Fruit fly (Drosophila melanogaster) whole organism, embryonic: ENCODE data around the gene Antp.

Source experiments
- Atf-2 ChIP-seq: fragments of 200-800 bp; sonication (Bioruptor generic); optimal IDR thresholded peaks from 2 replicates; lab custom pipeline; 2016; ENCODE audit warnings: missing biosample characterization, missing genetic modification characterization
- CG10274 ChIP-seq: fragments of 200-800 bp; sonication (Bioruptor generic); optimal IDR thresholded peaks from 3 replicates; lab custom pipeline; 2017; ENCODE audit warnings: missing biosample characterization, mild to moderate bottlenecking, missing genetic modification characterization
- CG11093 ChIP-seq: fragments of 200-800 bp; sonication (Bioruptor generic); IDR thresholded peaks from 3 replicates; pipeline ENCODE4 v1.3.6; 2022; ENCODE audit warnings: missing biosample characterization, missing genetic modification characterization
- CG12744 ChIP-seq: fragments of 200-800 bp; sonication (Bioruptor generic); optimal IDR thresholded peaks from 2 replicates; lab custom pipeline; 2016; ENCODE audit warnings: missing biosample characterization, missing genetic modification characterization
- CG13296 ChIP-seq: fragments of 200-800 bp; sonication (Bioruptor generic); optimal IDR thresholded peaks from 3 replicates; lab custom pipeline; 2018; ENCODE audit warnings: missing biosample characterization, mild to moderate bottlenecking, missing genetic modification characterization
- CG13424 ChIP-seq: fragments of 200-800 bp; sonication (Bioruptor generic); optimal IDR thresholded peaks from 2 replicates; lab custom pipeline; 2019; ENCODE audit warnings: missing biosample characterization, mild to moderate bottlenecking, missing genetic modification characterization, moderate library complexity
- CG16863 ChIP-seq: fragments of 200-800 bp; sonication (Bioruptor generic); optimal IDR thresholded peaks from 3 replicates; lab custom pipeline; 2016; ENCODE audit warnings: missing biosample characterization, missing genetic modification characterization
- CG1832 ChIP-seq: fragments of 200-800 bp; sonication (Bioruptor generic); optimal IDR thresholded peaks from 2 replicates; lab custom pipeline; 2017; ENCODE audit warnings: missing biosample characterization, mild to moderate bottlenecking, missing genetic modification characterization, inconsistent platforms
- CG2199 ChIP-seq: fragments of 200-800 bp; sonication (Bioruptor generic); IDR thresholded peaks from 3 replicates; pipeline ENCODE4 v1.3.6; 2022; ENCODE audit warnings: missing biosample characterization, missing genetic modification characterization
- CG2678 ChIP-seq: fragments of 200-800 bp; sonication (Bioruptor generic); optimal IDR thresholded peaks from 3 replicates; lab custom pipeline; 2019; ENCODE audit warnings: missing biosample characterization, mild to moderate bottlenecking, missing genetic modification characterization, moderate library complexity
- CG31365 ChIP-seq: fragments of 200-800 bp; sonication (Bioruptor generic); optimal IDR thresholded peaks from 2 replicates; lab custom pipeline; 2018; ENCODE audit warnings: missing biosample characterization, mild to moderate bottlenecking, missing genetic modification characterization
- CG31441 ChIP-seq: fragments of 200-800 bp; sonication (Bioruptor generic); IDR thresholded peaks from 2 replicates; pipeline ENCODE4 v1.3.6; 2022; ENCODE audit warnings: missing biosample characterization, missing genetic modification characterization
- CG32772 ChIP-seq: fragments of 200-800 bp; sonication (Bioruptor generic); IDR thresholded peaks from 2 replicates; pipeline ENCODE4 v1.3.6; 2022; ENCODE audit warnings: missing biosample characterization, missing genetic modification characterization
- CG34422 ChIP-seq: fragments of 200-800 bp; sonication (Bioruptor generic); IDR thresholded peaks from 3 replicates; pipeline ENCODE4 v1.3.6; 2022; ENCODE audit warnings: missing biosample characterization, missing genetic modification characterization
- CG4360 ChIP-seq: fragments of 200-800 bp; sonication (Bioruptor generic); IDR thresholded peaks from 2 replicates; pipeline ENCODE4 v1.3.6; 2022; ENCODE audit warnings: missing biosample characterization, missing genetic modification characterization
- CG43689 ChIP-seq: fragments of 200-800 bp; sonication (Bioruptor generic); IDR thresholded peaks from 2 replicates; pipeline ENCODE4 v1.3.6; 2022; ENCODE audit warnings: missing biosample characterization, missing genetic modification characterization
- CG5953 ChIP-seq: fragments of 200-800 bp; sonication (Bioruptor generic); IDR thresholded peaks from 2 replicates; pipeline ENCODE4 v1.3.6; 2022; ENCODE audit warnings: missing biosample characterization, missing genetic modification characterization
- CG6254 ChIP-seq: fragments of 200-800 bp; sonication (Bioruptor generic); optimal IDR thresholded peaks from 3 replicates; lab custom pipeline; 2017; ENCODE audit warnings: mild to moderate bottlenecking, missing biosample characterization, missing genetic modification reagents, missing genetic modification characterization
- CG7786 ChIP-seq: fragments of 200-800 bp; sonication (Bioruptor generic); optimal IDR thresholded peaks from 2 replicates; lab custom pipeline; 2016; ENCODE audit warnings: missing biosample characterization, missing genetic modification characterization
- CG9797 ChIP-seq: fragments of 200-800 bp; sonication (Bioruptor generic); optimal IDR thresholded peaks from 3 replicates; lab custom pipeline; 2018; ENCODE audit warnings: missing biosample characterization, mild to moderate bottlenecking, missing genetic modification characterization
- CG9932 ChIP-seq: fragments of 200-800 bp; sonication (Bioruptor generic); IDR thresholded peaks from 2 replicates; pipeline ENCODE4 v1.3.6; 2022; ENCODE audit warnings: missing biosample characterization, missing genetic modification characterization
- Dfd ChIP-seq, 2 experiments: fragments of >200 bp; optimal IDR thresholded peaks; 2 replicates each; lab custom pipeline; 2017; ENCODE audit warnings: missing biosample characterization in 2 of 2, missing genetic modification characterization in 2 of 2
- Dref ChIP-seq: fragments of 200-800 bp; sonication (Bioruptor generic); IDR thresholded peaks from 2 replicates; pipeline ENCODE4 v1.3.6; 2022; ENCODE audit warnings: missing biosample characterization, missing genetic modification characterization
- HHEX ChIP-seq: fragments of 200-800 bp; sonication (Bioruptor generic); optimal IDR thresholded peaks from 3 replicates; lab custom pipeline; 2017; ENCODE audit warnings: missing biosample characterization, mild to moderate bottlenecking, missing genetic modification characterization, missing genetic modification reagents
- Hey ChIP-seq: fragments of 200-800 bp; sonication (Bioruptor generic); optimal IDR thresholded peaks from 3 replicates; lab custom pipeline; 2018; ENCODE audit warnings: missing biosample characterization, mild to moderate bottlenecking, missing genetic modification characterization
- Mes4 ChIP-seq: fragments of 200-800 bp; sonication (Bioruptor generic); optimal IDR thresholded peaks from 2 replicates; lab custom pipeline; 2016; ENCODE audit warnings: missing biosample characterization, missing genetic modification characterization
- Myb ChIP-seq: fragments of 200-800 bp; sonication (Bioruptor generic); optimal IDR thresholded peaks from 2 replicates; lab custom pipeline; 2016; ENCODE audit warnings: missing biosample characterization, missing genetic modification characterization
- NC2α ChIP-seq: fragments of 200-800 bp; sonication (Bioruptor generic); optimal IDR thresholded peaks from 2 replicates; lab custom pipeline; 2016; ENCODE audit warnings: missing biosample characterization, missing genetic modification characterization
- Pdp1 ChIP-seq, 2 experiments: fragments of 200-800 bp; sonication (Bioruptor generic); optimal IDR thresholded peaks; 3 replicates each; lab custom pipeline; 2016; ENCODE audit warnings: missing biosample characterization in 2 of 2, missing genetic modification characterization in 2 of 2, mild to moderate bottlenecking in 1 of 2, moderate library complexity in 1 of 2
- Spps ChIP-seq: fragments of 200-800 bp; sonication (Bioruptor generic); optimal IDR thresholded peaks from 2 replicates; lab custom pipeline; 2018; ENCODE audit warnings: missing biosample characterization, mild to moderate bottlenecking, missing genetic modification characterization
- Sry-δ ChIP-seq: fragments of 200-800 bp; sonication (Bioruptor generic); optimal IDR thresholded peaks from 2 replicates; lab custom pipeline; 2016; ENCODE audit warnings: missing biosample characterization, missing genetic modification characterization
- amos ChIP-seq: fragments of 200-800 bp; sonication (Bioruptor generic); IDR thresholded peaks from 2 replicates; pipeline ENCODE4 v1.3.6; 2022; ENCODE audit warnings: missing biosample characterization, missing genetic modification characterization; ENCODE audit not compliant: partially characterized antibody
- cad ChIP-seq: fragments of >200 bp; optimal IDR thresholded peaks from 2 replicates; lab custom pipeline; 2017; ENCODE audit warnings: missing biosample characterization, missing genetic modification characterization
- caup ChIP-seq: fragments of 200-800 bp; sonication (Bioruptor generic); optimal IDR thresholded peaks from 3 replicates; lab custom pipeline; 2017; ENCODE audit warnings: missing biosample characterization, mild to moderate bottlenecking, missing genetic modification characterization, moderate library complexity; ENCODE audit not compliant: severe bottlenecking
- chif ChIP-seq, 2 experiments: fragments of 200-800 bp; sonication (Bioruptor generic); optimal IDR thresholded peaks; 3 replicates each; lab custom pipeline; 2016; ENCODE audit warnings: missing biosample characterization in 2 of 2, missing genetic modification characterization in 2 of 2
- fd3F ChIP-seq: fragments of 200-800 bp; sonication (Bioruptor generic); optimal IDR thresholded peaks from 2 replicates; lab custom pipeline; 2018; ENCODE audit warnings: missing biosample characterization, mild to moderate bottlenecking, missing genetic modification characterization, moderate library complexity
- fd96Cb ChIP-seq: fragments of 200-800 bp; sonication (Bioruptor generic); optimal IDR thresholded peaks from 2 replicates; lab custom pipeline; 2018; ENCODE audit warnings: missing biosample characterization, mild to moderate bottlenecking, missing genetic modification characterization, moderate library complexity
- gcm ChIP-seq: fragments of 200-800 bp; sonication (Bioruptor generic); optimal IDR thresholded peaks from 2 replicates; lab custom pipeline; 2019; ENCODE audit warnings: missing biosample characterization, mild to moderate bottlenecking, missing genetic modification characterization, moderate library complexity
- gcm2 ChIP-seq: fragments of 200-800 bp; sonication (Bioruptor generic); optimal IDR thresholded peaks from 2 replicates; lab custom pipeline; 2016; ENCODE audit warnings: missing biosample characterization, missing genetic modification characterization
- ken ChIP-seq: fragments of 200-800 bp; sonication (Bioruptor generic); IDR thresholded peaks from 3 replicates; pipeline ENCODE4 v1.3.6; 2022; ENCODE audit warnings: missing biosample characterization, missing genetic modification characterization
- kni ChIP-seq: fragments of 200-800 bp; sonication (Bioruptor generic); optimal IDR thresholded peaks from 3 replicates; lab custom pipeline; 2017; ENCODE audit warnings: mild to moderate bottlenecking, missing biosample characterization, missing genetic modification reagents, missing genetic modification characterization
- pan ChIP-seq, 4 experiments: fragments of >200 bp in 3 of 4; fragments of 200-800 bp in 1 of 4; sonication (Bioruptor generic) in 1 of 4; optimal IDR thresholded peaks in 3 of 4; IDR thresholded peaks in 1 of 4; 2 replicates each; pipeline versions ENCODE4 v1.3.6 to Lab custom; 2017 to 2022; ENCODE audit warnings: missing biosample characterization in 2 of 4, missing genetic modification characterization in 2 of 4, mixed read lengths in 1 of 4
- rib ChIP-seq: fragments of 200-800 bp; sonication (Bioruptor generic); IDR thresholded peaks from 2 replicates; pipeline ENCODE4 v1.3.6; 2022; ENCODE audit warnings: missing biosample characterization, missing genetic modification characterization
- sisA ChIP-seq: fragments of 200-800 bp; sonication (Bioruptor generic); IDR thresholded peaks from 2 replicates; pipeline ENCODE4 v1.3.6; 2022; ENCODE audit warnings: missing biosample characterization, missing genetic modification characterization
- sna ChIP-seq: fragments of 200-800 bp; sonication (Bioruptor generic); IDR thresholded peaks from 2 replicates; pipeline ENCODE4 v1.3.6; 2022; ENCODE audit warnings: missing biosample characterization, missing genetic modification characterization; ENCODE audit not compliant: partially characterized antibody
- tin ChIP-seq: fragments of 200-800 bp; sonication (Bioruptor generic); optimal IDR thresholded peaks from 3 replicates; lab custom pipeline; 2016; ENCODE audit warnings: missing biosample characterization, missing genetic modification characterization
- tll ChIP-seq, 2 experiments: fragments of 200-800 bp in 1 of 2; fragments of >200 bp in 1 of 2; sonication (Bioruptor generic) in 1 of 2; optimal IDR thresholded peaks; 2 replicates each; lab custom pipeline; 2017 to 2019; ENCODE audit warnings: missing biosample characterization in 2 of 2, missing genetic modification characterization in 2 of 2, mild to moderate bottlenecking in 1 of 2, moderate library complexity in 1 of 2
- trem ChIP-seq: fragments of 200-800 bp; optimal IDR thresholded peaks from 3 replicates; lab custom pipeline; 2019; ENCODE audit warnings: missing biosample characterization, mild to moderate bottlenecking, missing genetic modification characterization, moderate library complexity
- vnd ChIP-seq: fragments of 200-800 bp; sonication (Bioruptor generic); IDR thresholded peaks from 3 replicates; pipeline ENCODE4 v1.3.6; 2022; ENCODE audit warnings: missing biosample characterization, missing genetic modification characterization; ENCODE audit not compliant: partially characterized antibody
- zen ChIP-seq: fragments of 200-800 bp; sonication (Bioruptor generic); optimal IDR thresholded peaks from 3 replicates; lab custom pipeline; 2018; ENCODE audit warnings: missing biosample characterization, mild to moderate bottlenecking, missing genetic modification characterization, moderate library complexity
- zfh2 ChIP-seq: fragments of 200-800 bp; sonication (Bioruptor generic); optimal IDR thresholded peaks from 2 replicates; lab custom pipeline; 2016; ENCODE audit warnings: missing biosample characterization, missing genetic modification characterization

Antp gene

dm6 chr3R:6870836-6871235, 128.2 kb downstream of the Antp start (continued):
- no peak for TF ChIP-seq CG32772 (GFP tag; lab: Robert Waterston, UW)
- no peak for TF ChIP-seq CG1832 (GFP tag; lab: Kevin White, UChicago)
- TF ChIP-seq CG43689 (GFP tag; lab: Robert Waterston, UW) = no peak
- no peak for TF ChIP-seq trem (tag; lab: Kevin White, UChicago)
- TF ChIP-seq chif (GFP tag; optimal IDR thresholded peaks at IDR 0.05; lab: Kevin White, UChicago) = peak in 1 of 2 experiments; percentile 15
- no peak for TF ChIP-seq zfh2 (GFP tag; lab: Kevin White, UChicago)
- no peak for TF ChIP-seq Sry-δ (GFP tag; lab: Kevin White, UChicago)
- no peak for TF ChIP-seq Dref (GFP tag; lab: Robert Waterston, UW)
- TF ChIP-seq pan (optimal IDR thresholded peaks at IDR 0.05; lab: Kevin White, UChicago) = no peak
- TF ChIP-seq pan (GFP tag; optimal IDR thresholded peaks at IDR 0.05 in 1 of 2, IDR thresholded peaks at IDR 0.05 in 1 of 2) = no peak
- TF ChIP-seq amos (GFP tag; lab: Robert Waterston, UW) = peak; percentile 42; the same call in 1 of the 2 replicates
- TF ChIP-seq NC2α (GFP tag; lab: Kevin White, UChicago) = no peak
- TF ChIP-seq tin (GFP tag; lab: Kevin White, UChicago) = no peak
- TF ChIP-seq Spps (tag; lab: Kevin White, UChicago) = no peak
- no peak for TF ChIP-seq CG11093
- TF ChIP-seq fd3F (GFP tag; lab: Kevin White, UChicago) = no peak
- no peak for TF ChIP-seq CG31441
- TF ChIP-seq caup (GFP tag; lab: Kevin White, UChicago) = no peak
- no peak for TF ChIP-seq vnd
- TF ChIP-seq CG2199 (GFP tag; lab: Robert Waterston, UW) = peak; percentile 98
- TF ChIP-seq sna = no peak
- no peak for TF ChIP-seq CG16863 (GFP tag; lab: Kevin White, UChicago)
- TF ChIP-seq gcm2 (GFP tag; lab: Kevin White, UChicago) = no peak
- TF ChIP-seq Atf-2 (GFP tag; lab: Kevin White, UChicago) = no peak
- TF ChIP-seq CG10274 = no peak
- no peak for TF ChIP-seq cad (GFP tag; lab: Kevin White, UChicago)
- no peak for TF ChIP-seq rib
- TF ChIP-seq CG12744 (GFP tag; lab: Kevin White, UChicago) = no peak
- peak; percentile 12 for TF ChIP-seq Myb (GFP tag; lab: Kevin White, UChicago)
- TF ChIP-seq CG9797 = no peak
- TF ChIP-seq CG13296 = no peak
- TF ChIP-seq CG4360 (GFP tag; lab: Robert Waterston, UW) = no peak
- TF ChIP-seq CG6254 (GFP tag; lab: Kevin White, UChicago) = no peak
- no peak for TF ChIP-seq CG5953
- no peak for TF ChIP-seq CG9932 (GFP tag; lab: Robert Waterston, UW)
- TF ChIP-seq tll (GFP tag; optimal IDR thresholded peaks at IDR 0.05; lab: Kevin White, UChicago) = peak in 1 of 2 experiments; percentile 15
- TF ChIP-seq CG2678 = no peak
- TF ChIP-seq ken = no peak
- peak in 1 of 2 experiments; percentile 77 for TF ChIP-seq Dfd (GFP tag; optimal IDR thresholded peaks at IDR 0.05; lab: Kevin White, UChicago)
- no peak for TF ChIP-seq CG7786
- TF ChIP-seq zen = peak; percentile 90
- TF ChIP-seq Hey (tag; lab: Kevin White, UChicago) = no peak
- no peak for TF ChIP-seq CG34422 (GFP tag; lab: Robert Waterston, UW)
- no peak for TF ChIP-seq kni
- TF ChIP-seq CG31365 = peak; percentile 98
- TF ChIP-seq gcm (GFP tag; lab: Kevin White, UChicago) = no peak
- no peak for TF ChIP-seq sisA (GFP tag; lab: Robert Waterston, UW)
- no peak for TF ChIP-seq HHEX (GFP tag; lab: Kevin White, UChicago)
- TF ChIP-seq fd96Cb = no peak
- no peak for TF ChIP-seq Pdp1 (GFP tag; optimal IDR thresholded peaks at IDR 0.05; lab: Kevin White, UChicago)
- no peak for TF ChIP-seq CG13424
- no peak for TF ChIP-seq Mes4 (GFP tag; lab: Kevin White, UChicago)
